Fruit fly (Drosophila melanogaster) whole organism, embryonic: Measurements from ENCODE around the gene hry.

Experiments
- Adf1 ChIP-seq: fragments of 200-800 bp; sonication (Bioruptor generic); IDR thresholded peaks from 2 replicates; pipeline ENCODE4 v1.3.6; 2022; ENCODE audit warnings: missing biosample characterization, missing genetic modification characterization
- Atf6 ChIP-seq: fragments of 200-800 bp; sonication (Bioruptor generic); IDR thresholded peaks from 2 replicates; pipeline ENCODE4 v1.3.6; 2022; ENCODE audit warnings: missing biosample characterization, missing genetic modification characterization
- BEAF-32 ChIP-seq: fragments of 200-800 bp; sonication (Bioruptor generic); optimal IDR thresholded peaks from 3 replicates; lab custom pipeline; 2017; ENCODE audit warnings: missing biosample characterization, missing genetic modification characterization, mild to moderate bottlenecking, moderate library complexity, missing genetic modification reagents
- BtbVII ChIP-seq: fragments of 200-800 bp; sonication (Bioruptor generic); optimal IDR thresholded peaks from 3 replicates; lab custom pipeline; 2017; ENCODE audit warnings: missing biosample characterization, mild to moderate bottlenecking, missing genetic modification characterization
- CG10543 ChIP-seq: fragments of 200-800 bp; sonication (Bioruptor generic); optimal IDR thresholded peaks from 3 replicates; lab custom pipeline; 2017; ENCODE audit warnings: missing biosample characterization, mild to moderate bottlenecking, missing genetic modification characterization, moderate library complexity
- CG12236 ChIP-seq: fragments of 200-800 bp; sonication (Bioruptor generic); optimal IDR thresholded peaks from 2 replicates; lab custom pipeline; 2016; ENCODE audit warnings: missing biosample characterization, missing genetic modification characterization
- CG14860 ChIP-seq: fragments of 200-800 bp; sonication (Bioruptor generic); IDR thresholded peaks from 3 replicates; pipeline ENCODE4 v1.3.6; 2022; ENCODE audit warnings: missing biosample characterization, missing genetic modification characterization; ENCODE audit not compliant: partially characterized antibody
- CG15011 ChIP-seq: fragments of 200-800 bp; sonication (Bioruptor generic); optimal IDR thresholded peaks from 3 replicates; lab custom pipeline; 2018; ENCODE audit warnings: missing biosample characterization, mild to moderate bottlenecking, missing genetic modification characterization
- CG17612 ChIP-seq: fragments of 200-800 bp; sonication (Bioruptor generic); IDR thresholded peaks from 2 replicates; pipeline ENCODE4 v1.3.6; 2022; ENCODE audit warnings: missing biosample characterization, missing genetic modification characterization
- CG2678 ChIP-seq: fragments of 200-800 bp; sonication (Bioruptor generic); optimal IDR thresholded peaks from 3 replicates; lab custom pipeline; 2019; ENCODE audit warnings: missing biosample characterization, mild to moderate bottlenecking, missing genetic modification characterization, moderate library complexity
- CG34376 ChIP-seq: fragments of 200-800 bp; sonication (Bioruptor generic); optimal IDR thresholded peaks from 2 replicates; lab custom pipeline; 2018; ENCODE audit warnings: missing biosample characterization, mild to moderate bottlenecking, missing genetic modification characterization
- CG5245 ChIP-seq: fragments of 200-800 bp; sonication (Bioruptor generic); optimal IDR thresholded peaks from 3 replicates; lab custom pipeline; 2016; ENCODE audit warnings: missing biosample characterization, missing genetic modification characterization
- CG6654 ChIP-seq: fragments of 200-800 bp; sonication (Bioruptor generic); optimal IDR thresholded peaks from 2 replicates; lab custom pipeline; 2017; ENCODE audit warnings: missing biosample characterization, mild to moderate bottlenecking, missing genetic modification characterization
- CG6683 ChIP-seq: fragments of 200-800 bp; sonication (Bioruptor generic); optimal IDR thresholded peaks from 2 replicates; lab custom pipeline; 2017; ENCODE audit warnings: missing biosample characterization, mild to moderate bottlenecking, missing genetic modification characterization, missing genetic modification reagents
- CG7357 ChIP-seq: fragments of 200-800 bp; sonication (Bioruptor generic); IDR thresholded peaks from 3 replicates; pipeline ENCODE4 v1.3.6; 2022; ENCODE audit warnings: missing biosample characterization, missing genetic modification characterization
- CG8388 ChIP-seq: fragments of 200-800 bp; sonication (Bioruptor generic); optimal IDR thresholded peaks from 2 replicates; lab custom pipeline; 2019; ENCODE audit warnings: missing biosample characterization, mild to moderate bottlenecking, missing genetic modification characterization, moderate library complexity
- CG8478 ChIP-seq: fragments of >200 bp; optimal IDR thresholded peaks from 2 replicates; lab custom pipeline; 2018
- CG9817 ChIP-seq: fragments of 200-800 bp; sonication (Bioruptor generic); optimal IDR thresholded peaks from 2 replicates; lab custom pipeline; 2018; ENCODE audit warnings: missing biosample characterization, mild to moderate bottlenecking, missing genetic modification characterization, moderate library complexity
- Dek ChIP-seq: fragments of 200-800 bp; sonication (Bioruptor generic); optimal IDR thresholded peaks from 3 replicates; lab custom pipeline; 2019; ENCODE audit warnings: missing biosample characterization, mild to moderate bottlenecking, missing genetic modification characterization, moderate library complexity
- Dip3 ChIP-seq: fragments of 200-800 bp; sonication (Bioruptor generic); optimal IDR thresholded peaks from 3 replicates; lab custom pipeline; 2016; ENCODE audit warnings: missing biosample characterization, missing genetic modification characterization
- Dref ChIP-seq: fragments of 200-800 bp; sonication (Bioruptor generic); IDR thresholded peaks from 2 replicates; pipeline ENCODE4 v1.3.6; 2022; ENCODE audit warnings: missing biosample characterization, missing genetic modification characterization
- Elba2 ChIP-seq: fragments of 200-800 bp; sonication (Bioruptor generic); optimal IDR thresholded peaks from 3 replicates; lab custom pipeline; 2016; ENCODE audit warnings: missing biosample characterization, missing genetic modification characterization
- HHEX ChIP-seq: fragments of 200-800 bp; sonication (Bioruptor generic); optimal IDR thresholded peaks from 3 replicates; lab custom pipeline; 2017; ENCODE audit warnings: missing biosample characterization, mild to moderate bottlenecking, missing genetic modification characterization, missing genetic modification reagents
- Hand ChIP-seq: fragments of 200-800 bp; sonication (Bioruptor generic); optimal IDR thresholded peaks from 2 replicates; lab custom pipeline; 2017; ENCODE audit warnings: mild to moderate bottlenecking, missing biosample characterization, missing genetic modification reagents, missing genetic modification characterization
- Neu2 ChIP-seq: fragments of 200-800 bp; sonication (Bioruptor generic); optimal IDR thresholded peaks from 3 replicates; lab custom pipeline; 2016; ENCODE audit warnings: missing biosample characterization, missing genetic modification characterization, borderline replicate concordance
- Nf-YA ChIP-seq: fragments of 200-800 bp; sonication (Bioruptor generic); IDR thresholded peaks from 2 replicates; pipeline ENCODE4 v1.3.6; 2022; ENCODE audit warnings: missing biosample characterization, missing genetic modification characterization
- Ravus ChIP-seq: fragments of 200-800 bp; sonication (Bioruptor generic); IDR thresholded peaks from 2 replicates; pipeline ENCODE4 v1.3.6; 2022; ENCODE audit warnings: missing biosample characterization, missing genetic modification characterization
- abd-A ChIP-seq: fragments of 200-800 bp; sonication (Bioruptor generic); optimal IDR thresholded peaks from 3 replicates; lab custom pipeline; 2019; ENCODE audit warnings: missing biosample characterization, mild to moderate bottlenecking, missing genetic modification characterization, moderate library complexity
- ap ChIP-seq: fragments of 200-800 bp; sonication (Bioruptor generic); IDR thresholded peaks from 2 replicates; pipeline ENCODE4 v1.3.6; 2022; ENCODE audit warnings: missing biosample characterization, missing genetic modification characterization
- bcd ChIP-seq: fragments of 200-800 bp; sonication (Bioruptor generic); optimal IDR thresholded peaks from 2 replicates; lab custom pipeline; 2017; ENCODE audit warnings: missing biosample characterization, mild to moderate bottlenecking, missing genetic modification characterization
- bowl ChIP-seq: fragments of 200-800 bp; sonication (Bioruptor generic); IDR thresholded peaks from 2 replicates; pipeline ENCODE4 v1.3.6; 2022; ENCODE audit warnings: missing biosample characterization, missing genetic modification characterization
- cad ChIP-seq: fragments of >200 bp; optimal IDR thresholded peaks from 2 replicates; lab custom pipeline; 2017; ENCODE audit warnings: missing biosample characterization, missing genetic modification characterization
- crp ChIP-seq, 2 experiments: fragments of 200-800 bp; sonication (Bioruptor generic); optimal IDR thresholded peaks; 2 replicates in 1 of 2; 3 replicates in 1 of 2; lab custom pipeline; 2017; ENCODE audit warnings: missing biosample characterization in 2 of 2, missing genetic modification characterization in 2 of 2, mild to moderate bottlenecking in 1 of 2, moderate library complexity in 1 of 2
- dmrt99B ChIP-seq: fragments of 200-800 bp; sonication (Bioruptor generic); optimal IDR thresholded peaks from 2 replicates; lab custom pipeline; 2018; ENCODE audit warnings: missing biosample characterization, mild to moderate bottlenecking, missing genetic modification characterization, moderate library complexity
- emc ChIP-seq: fragments of 200-800 bp; sonication (Bioruptor generic); optimal IDR thresholded peaks from 2 replicates; lab custom pipeline; 2016; ENCODE audit warnings: missing biosample characterization, missing genetic modification characterization
- jumu ChIP-seq: fragments of 200-800 bp; sonication (Bioruptor generic); optimal IDR thresholded peaks from 3 replicates; lab custom pipeline; 2016; ENCODE audit warnings: missing biosample characterization, missing genetic modification characterization
- lab ChIP-seq: fragments of 200-800 bp; sonication (Bioruptor generic); optimal IDR thresholded peaks from 3 replicates; lab custom pipeline; 2017; ENCODE audit warnings: missing biosample characterization, missing genetic modification characterization, mild to moderate bottlenecking, moderate library complexity, missing genetic modification reagents
- mam ChIP-seq: fragments of 200-800 bp; sonication (Bioruptor generic); optimal IDR thresholded peaks from 3 replicates; lab custom pipeline; 2016; ENCODE audit warnings: missing biosample characterization, missing genetic modification characterization
- nom ChIP-seq: fragments of 200-800 bp; sonication (Bioruptor generic); optimal IDR thresholded peaks from 2 replicates; lab custom pipeline; 2017; ENCODE audit warnings: missing biosample characterization, missing genetic modification characterization, mild to moderate bottlenecking, moderate library complexity, missing genetic modification reagents
- row ChIP-seq: fragments of 200-800 bp; sonication (Bioruptor generic); IDR thresholded peaks from 3 replicates; pipeline ENCODE4 v1.3.6; 2022; ENCODE audit warnings: missing biosample characterization, missing genetic modification characterization
- run ChIP-seq: fragments of 200-800 bp; sonication (Bioruptor generic); optimal IDR thresholded peaks from 3 replicates; lab custom pipeline; 2018; ENCODE audit warnings: missing biosample characterization, mild to moderate bottlenecking, missing genetic modification characterization
- sd ChIP-seq: fragments of 200-800 bp; sonication (Bioruptor generic); optimal IDR thresholded peaks from 3 replicates; lab custom pipeline; 2018; ENCODE audit warnings: missing biosample characterization, mild to moderate bottlenecking, missing genetic modification characterization, moderate library complexity
- slou ChIP-seq: fragments of 200-800 bp; sonication (Bioruptor generic); optimal IDR thresholded peaks from 3 replicates; lab custom pipeline; 2016; ENCODE audit warnings: missing biosample characterization, missing genetic modification characterization
- sr ChIP-seq: fragments of 200-800 bp; sonication (Bioruptor generic); IDR thresholded peaks from 3 replicates; pipeline ENCODE4 v1.3.6; 2022; ENCODE audit warnings: missing biosample characterization, missing genetic modification characterization
- stc ChIP-seq: fragments of 200-800 bp; sonication (Bioruptor generic); IDR thresholded peaks from 2 replicates; pipeline ENCODE4 v1.3.6; 2022; ENCODE audit warnings: missing biosample characterization, missing genetic modification characterization
- tio ChIP-seq: fragments of 200-800 bp; sonication (Bioruptor generic); optimal IDR thresholded peaks from 2 replicates; lab custom pipeline; 2017; ENCODE audit warnings: missing biosample characterization, missing genetic modification characterization, inconsistent platforms
- trh ChIP-seq: fragments of 200-800 bp; sonication (Bioruptor generic); optimal IDR thresholded peaks from 2 replicates; lab custom pipeline; 2016; ENCODE audit warnings: missing biosample characterization, missing genetic modification characterization
- tx ChIP-seq: fragments of 200-800 bp; sonication (Bioruptor generic); optimal IDR thresholded peaks from 2 replicates; lab custom pipeline; 2016; ENCODE audit warnings: missing biosample characterization, missing genetic modification characterization
- wek ChIP-seq: fragments of 200-800 bp; sonication (Bioruptor generic); optimal IDR thresholded peaks from 3 replicates; lab custom pipeline; 2018; ENCODE audit warnings: missing biosample characterization, mild to moderate bottlenecking, missing genetic modification characterization, moderate library complexity

The hry gene

dm6 chr3L:8693558-8694502 is 18.3 kb downstream of the hry start (continued):
- TF ChIP-seq bowl (GFP tag; lab: Robert Waterston, UW) = no peak
- TF ChIP-seq row = no peak
- no peak for TF ChIP-seq run
- TF ChIP-seq Nf-YA (GFP tag; lab: Robert Waterston, UW) = no peak
- TF ChIP-seq emc (GFP tag; lab: Kevin White, UChicago) = no peak
- no peak for TF ChIP-seq Ravus (GFP tag; lab: Robert Waterston, UW)
- no peak for TF ChIP-seq CG8478 (lab: Kevin White, UChicago)
- no peak for TF ChIP-seq jumu (GFP tag; lab: Kevin White, UChicago)
- TF ChIP-seq sr (GFP tag; lab: Robert Waterston, UW) = no peak
- TF ChIP-seq ap = no peak
- TF ChIP-seq CG9817 (tag; lab: Kevin White, UChicago) = peak; percentile 17
- no peak for TF ChIP-seq CG14860 (GFP tag; lab: Robert Waterston, UW)
- TF ChIP-seq CG34376 (GFP tag; lab: Kevin White, UChicago) = no peak
- peak; percentile 16 for TF ChIP-seq dmrt99B (tag; lab: Kevin White, UChicago)
- TF ChIP-seq tx (GFP tag; lab: Kevin White, UChicago) = no peak
- TF ChIP-seq HHEX (GFP tag; lab: Kevin White, UChicago) = peak; percentile 39
- no peak for TF ChIP-seq Hand (GFP tag; lab: Kevin White, UChicago)
- TF ChIP-seq tio = no peak
- no peak for TF ChIP-seq CG12236
- TF ChIP-seq nom (GFP tag; lab: Kevin White, UChicago) = no peak
- peak; percentile 21 for TF ChIP-seq CG2678 (tag; lab: Kevin White, UChicago)
- no peak for TF ChIP-seq slou (GFP tag; lab: Kevin White, UChicago)
- TF ChIP-seq lab = peak; percentile 0
- TF ChIP-seq cad (GFP tag; lab: Kevin White, UChicago) = no peak
- no peak for TF ChIP-seq CG15011 (GFP tag; lab: Kevin White, UChicago)
- no peak for TF ChIP-seq BEAF-32 (GFP tag; lab: Kevin White, UChicago)
- TF ChIP-seq BtbVII (GFP tag; lab: Kevin White, UChicago) = no peak
- no peak for TF ChIP-seq Elba2 (GFP tag; lab: Kevin White, UChicago)
- no peak for TF ChIP-seq Dip3
- TF ChIP-seq mam (GFP tag; lab: Kevin White, UChicago) = no peak
- TF ChIP-seq Atf6 (GFP tag; lab: Robert Waterston, UW) = no peak
- no peak for TF ChIP-seq stc
- TF ChIP-seq trh (GFP tag; lab: Kevin White, UChicago) = no peak
- no peak for TF ChIP-seq Neu2 (GFP tag; lab: Kevin White, UChicago)
- no peak for TF ChIP-seq Dek
- TF ChIP-seq wek (GFP tag; lab: Kevin White, UChicago) = no peak
- no peak for TF ChIP-seq CG7357 (GFP tag; lab: Robert Waterston, UW)
- peak; percentile 38 for TF ChIP-seq bcd (GFP tag; lab: Kevin White, UChicago)
- TF ChIP-seq Dref (GFP tag; lab: Robert Waterston, UW) = no peak
- no peak for TF ChIP-seq crp (GFP tag; optimal IDR thresholded peaks at IDR 0.05; lab: Kevin White, UChicago)
- no peak for TF ChIP-seq CG17612 (GFP tag; lab: Robert Waterston, UW)
- TF ChIP-seq CG5245 (GFP tag; lab: Kevin White, UChicago) = no peak
- TF ChIP-seq Adf1 (GFP tag; lab: Robert Waterston, UW) = no peak
- peak; percentile 74 for TF ChIP-seq sd
- TF ChIP-seq abd-A (tag; lab: Kevin White, UChicago) = peak; percentile 6
- no peak for TF ChIP-seq CG6683 (GFP tag; lab: Kevin White, UChicago)
- TF ChIP-seq CG6654 (GFP tag; lab: Kevin White, UChicago) = no peak
- peak; percentile 61 for TF ChIP-seq CG10543 (GFP tag; lab: Kevin White, UChicago)
- no peak for TF ChIP-seq CG8388 (GFP tag; lab: Kevin White, UChicago)
